Fruit fly (Drosophila melanogaster): ENCODE measurements around the gene CG46320.

The CG46320 gene

DNA sequence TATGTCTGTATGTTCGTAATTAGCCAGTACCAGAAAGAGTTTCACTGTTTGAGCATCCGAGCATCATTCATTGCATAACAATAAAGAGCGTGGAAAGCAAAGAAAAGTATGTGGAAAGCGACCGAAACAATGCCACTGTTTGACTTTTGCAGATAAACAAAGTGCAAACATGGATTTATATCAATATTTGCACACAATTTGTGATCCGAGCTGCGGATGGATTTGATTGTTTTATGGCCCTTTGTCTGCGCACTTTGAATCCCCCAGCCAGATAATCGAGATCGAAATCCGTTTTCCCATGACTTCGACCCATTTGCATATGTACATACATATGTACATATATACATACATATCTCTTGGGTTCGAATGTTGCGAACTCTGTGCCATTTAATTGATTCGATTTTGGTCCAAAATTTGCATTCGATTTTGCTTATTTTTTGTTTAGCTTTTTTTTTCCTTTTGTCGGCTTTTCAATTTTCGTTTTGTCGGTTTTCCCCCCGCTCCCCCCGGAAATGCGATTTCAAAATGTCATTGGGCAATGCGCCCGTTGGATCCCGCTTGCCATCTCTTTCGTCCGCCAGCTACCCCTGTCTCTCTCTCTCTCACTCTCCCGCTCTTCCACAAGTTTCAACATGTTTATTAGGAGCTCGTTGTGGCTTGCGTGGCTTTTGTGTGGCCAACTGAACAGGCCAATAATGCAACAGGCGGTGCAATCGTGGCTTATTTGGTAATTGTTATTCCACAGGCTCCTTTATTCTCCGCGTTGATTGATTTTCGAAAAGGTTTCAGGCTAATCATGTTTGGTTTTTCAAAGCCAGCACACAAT is 121.5 kb downstream of the CG46320 start (continued):
- TF ChIP-seq CG17568 (GFP tag; optimal IDR thresholded peaks at IDR 0.05) = no peak
- no peak for TF ChIP-seq nerfin-1 (tag; optimal IDR thresholded peaks at IDR 0.05)
- no peak for TF ChIP-seq en (GFP tag; optimal IDR thresholded peaks at IDR 0.05)
- peak; percentile 11 for TF ChIP-seq org-1 (GFP tag; optimal IDR thresholded peaks at IDR 0.05)
- no peak for TF ChIP-seq sens-2 (GFP tag; IDR thresholded peaks at IDR 0.05)
- TF ChIP-seq B-H2 (GFP tag; optimal IDR thresholded peaks at IDR 0.05) = no peak
- no peak for TF ChIP-seq CG4282 (GFP tag; optimal IDR thresholded peaks at IDR 0.05)
- no peak for TF ChIP-seq CG34224 (GFP tag; IDR thresholded peaks at IDR 0.05; ENCODE audit: partially characterized antibody)
- no peak for TF ChIP-seq HHEX (GFP tag; optimal IDR thresholded peaks at IDR 0.05)
- TF ChIP-seq CG30431 (GFP tag; optimal IDR thresholded peaks at IDR 0.05) = no peak
- TF ChIP-seq CG14710 (tag; optimal IDR thresholded peaks at IDR 0.05) = no peak
- TF ChIP-seq tx (GFP tag; optimal IDR thresholded peaks at IDR 0.05) = no peak
- TF ChIP-seq H15 (GFP tag; IDR thresholded peaks at IDR 0.05) = no peak
- TF ChIP-seq CG1603 (tag; optimal IDR thresholded peaks at IDR 0.05) = peak; percentile 30
- no peak for TF ChIP-seq chm (GFP tag; IDR thresholded peaks at IDR 0.05)
- TF ChIP-seq H2.0 (GFP tag; IDR thresholded peaks at IDR 0.05) = no peak
- TF ChIP-seq CG33557 (GFP tag; optimal IDR thresholded peaks at IDR 0.05) = no peak
- no peak for TF ChIP-seq caup (GFP tag; optimal IDR thresholded peaks at IDR 0.05; ENCODE audit: severe bottlenecking)
- TF ChIP-seq Antp (GFP tag; optimal IDR thresholded peaks at IDR 0.05) = no peak

DNA sequence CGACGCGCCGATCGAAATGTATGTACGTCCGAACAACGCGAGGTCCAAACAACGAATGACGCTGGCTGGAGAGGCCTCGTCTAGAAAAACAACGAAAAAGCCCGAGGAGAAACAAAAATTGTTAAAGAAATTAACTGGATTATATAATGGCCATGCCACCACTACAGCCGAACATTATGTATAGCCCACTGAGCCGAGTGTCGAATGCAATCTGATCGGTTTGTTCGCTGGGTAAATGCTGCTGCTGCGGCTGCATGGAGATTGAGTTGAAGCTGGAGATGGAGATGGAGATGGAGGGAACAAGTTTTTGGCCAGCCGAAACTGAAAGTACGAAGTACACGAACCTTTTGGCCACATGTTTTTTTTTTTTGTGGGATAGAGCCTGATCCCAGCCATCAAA is 122.7 kb downstream of the CG46320 start, which contains the start of gene Cralbp:
Gene Cralbp (minus strand): TSS at position 115 of the 400 bp plus-strand sequence.
- TF ChIP-seq Eip74EF (GFP tag; optimal IDR thresholded peaks at IDR 0.05) (no peak), knrl (GFP tag; IDR thresholded peaks at IDR 0.05; ENCODE audit: partially characterized antibody) (no peak), CG5953 (GFP tag; IDR thresholded peaks at IDR 0.05) (no peak), tap (tag; optimal IDR thresholded peaks at IDR 0.05) (no peak), cwo (GFP tag; optimal IDR thresholded peaks at IDR 0.05) (no peak), CG18011 (GFP tag; optimal IDR thresholded peaks at IDR 0.05) (no peak), Pdp1 (GFP tag; optimal IDR thresholded peaks at IDR 0.05) (peak in 1 of 2 experiments; percentile 89), sqz (GFP tag; optimal IDR thresholded peaks at IDR 0.05) (peak; percentile 30), CG13775 (GFP tag; optimal IDR thresholded peaks at IDR 0.05) (no peak), CG4820 (GFP tag; optimal IDR thresholded peaks at IDR 0.05) (no peak), GATAe (GFP tag; conservative IDR thresholded peaks at IDR 0.05) (no peak), Hr78 (GFP tag; optimal IDR thresholded peaks at IDR 0.05) (no peak), abd-A (tag; optimal IDR thresholded peaks at IDR 0.05) (no peak), CG6654 (GFP tag; optimal IDR thresholded peaks at IDR 0.05) (no peak), ATbp (GFP tag; optimal IDR thresholded peaks at IDR 0.05) (no peak), Deaf1 (tag; optimal IDR thresholded peaks at IDR 0.05) (peak; percentile 77), CG5180 (GFP tag; optimal IDR thresholded peaks at IDR 0.05) (peak; percentile 16), kni (GFP tag; optimal IDR thresholded peaks at IDR 0.05) (no peak), esg (GFP tag; conservative IDR thresholded peaks at IDR 0.05) (no peak), CG10979 (tag; optimal IDR thresholded peaks at IDR 0.05) (no peak), Bteb2 (GFP tag; optimal IDR thresholded peaks at IDR 0.05) (no peak), Blimp-1 (GFP tag; optimal IDR thresholded peaks at IDR 0.05) (peak; percentile 54), hth (optimal IDR thresholded peaks at IDR 0.05) (no peak), CG12071 (GFP tag; optimal IDR thresholded peaks at IDR 0.05) (no peak), sima (GFP tag; optimal IDR thresholded peaks at IDR 0.05) (no peak), her (GFP tag; optimal IDR thresholded peaks at IDR 0.05) (no peak), Drgx (GFP tag; IDR thresholded peaks at IDR 0.05) (0 out of 2 replicates have a peak, but pooled peaks have one; percentile 22), ken (GFP tag; IDR thresholded peaks at IDR 0.05) (no peak), dan (GFP tag; IDR thresholded peaks at IDR 0.05) (no peak)
